Worm (Caenorhabditis elegans): ENCODE data around the gene D1014.2.

The D1014.2 gene

ce11 chrV:8177349-8177748, 33.6 kb downstream of the D1014.2 start, which contains the start of gene F20D6.9:
TSS of gene F20D6.9 (minus strand) at chrV:8177449.
- no peak for TF ChIP-seq ces-1 (GFP tag; optimal IDR thresholded peaks at IDR 0.05)
- TF ChIP-seq Y116A8C.19 (tag; optimal IDR thresholded peaks at IDR 0.05; ENCODE audit: borderline replicate concordance) = no peak
- TF ChIP-seq dpl-1 (GFP tag; optimal IDR thresholded peaks at IDR 0.05) = no peak
- no peak for TF ChIP-seq ceh-88 (GFP tag; IDR thresholded peaks at IDR 0.05)
- no peak for TF ChIP-seq irx-1 (tag; optimal IDR thresholded peaks at IDR 0.05)
- TF ChIP-seq unc-30 (tag; optimal IDR thresholded peaks at IDR 0.05) = no peak
- TF ChIP-seq nhr-11 (tag; optimal IDR thresholded peaks at IDR 0.05) = no peak
- TF ChIP-seq nhr-28 (tag; optimal IDR thresholded peaks at IDR 0.05) = no peak
- no peak for TF ChIP-seq swsn-7 (tag; optimal IDR thresholded peaks at IDR 0.05)
- TF ChIP-seq elt-2 (tag; optimal IDR thresholded peaks at IDR 0.05) = no peak
- no peak for TF ChIP-seq snu-23 (GFP tag; optimal IDR thresholded peaks at IDR 0.05)
- TF ChIP-seq lin-14 (GFP tag; optimal IDR thresholded peaks at IDR 0.05) = no peak
- TF ChIP-seq isw-1 (GFP tag; IDR thresholded peaks at IDR 0.05) = no peak
- no peak for TF ChIP-seq egl-13 (tag; optimal IDR thresholded peaks at IDR 0.05)
- TF ChIP-seq zip-4 (GFP tag; optimal IDR thresholded peaks at IDR 0.05) = no peak
- no peak for TF ChIP-seq efl-1 (optimal IDR thresholded peaks at IDR 0.05)
- TF ChIP-seq efl-1 (GFP tag; optimal IDR thresholded peaks at IDR 0.05 in 1 of 2) = no peak
- no peak for TF ChIP-seq xbp-1 (tag; optimal IDR thresholded peaks at IDR 0.05)

ce11 chrV:8178279-8178678, 34.6 kb downstream of the D1014.2 start:
- TF ChIP-seq lin-35 (GFP tag; optimal IDR thresholded peaks at IDR 0.05) = no peak
- no peak for TF ChIP-seq pag-3 (tag; optimal IDR thresholded peaks at IDR 0.05; ENCODE audit: borderline replicate concordance, insufficient read depth)
- no peak for TF ChIP-seq jun-1 (tag; optimal IDR thresholded peaks at IDR 0.05)
- no peak for TF ChIP-seq dpl-1 (GFP tag; optimal IDR thresholded peaks at IDR 0.05)
- TF ChIP-seq nhr-47 (tag; optimal IDR thresholded peaks at IDR 0.05) = no peak
- TF ChIP-seq hpl-2 (GFP tag; optimal IDR thresholded peaks at IDR 0.05) = no peak
- TF ChIP-seq nhr-71 (tag; optimal IDR thresholded peaks at IDR 0.05) = no peak
- TF ChIP-seq ceh-88 (GFP tag; IDR thresholded peaks at IDR 0.05) = no peak
- TF ChIP-seq ama-1 (optimal IDR thresholded peaks at IDR 0.05) = no peak
- no peak for TF ChIP-seq grh-1 (GFP tag; IDR thresholded peaks at IDR 0.05)
- no peak for TF ChIP-seq fkh-4 (tag; optimal IDR thresholded peaks at IDR 0.05; ENCODE audit: borderline replicate concordance)
- TF ChIP-seq nhr-12 (tag; optimal IDR thresholded peaks at IDR 0.05) = no peak
- TF ChIP-seq Y116A8C.19 (tag; optimal IDR thresholded peaks at IDR 0.05; ENCODE audit: borderline replicate concordance) = no peak
- TF ChIP-seq mef-2 (tag; optimal IDR thresholded peaks at IDR 0.05) = no peak
- no peak for TF ChIP-seq ceh-8 (GFP tag; optimal IDR thresholded peaks at IDR 0.05)
- no peak for TF ChIP-seq vab-15 (tag; optimal IDR thresholded peaks at IDR 0.05)
- TF ChIP-seq sptf-1 (tag; optimal IDR thresholded peaks at IDR 0.05) = no peak
- TF ChIP-seq xbp-1 (tag; optimal IDR thresholded peaks at IDR 0.05) = no peak
- TF ChIP-seq ztf-4 (tag; optimal IDR thresholded peaks at IDR 0.05) = no peak
- TF ChIP-seq rnt-1 (tag; optimal IDR thresholded peaks at IDR 0.05) = no peak

- TF ChIP-seq snu-23 (GFP tag; optimal IDR thresholded peaks at IDR 0.05) (peak; percentile 9), hlh-4 (tag; optimal IDR thresholded peaks at IDR 0.05) (no peak), aly-2 (tag; optimal IDR thresholded peaks at IDR 0.05) (no peak), fkh-10 (GFP tag; optimal IDR thresholded peaks at IDR 0.05) (no peak), lin-14 (GFP tag; optimal IDR thresholded peaks at IDR 0.05) (peak; percentile 68), zip-4 (GFP tag; optimal IDR thresholded peaks at IDR 0.05) (no peak), nhr-76 (tag; optimal IDR thresholded peaks at IDR 0.05) (no peak), nhr-71 (tag; optimal IDR thresholded peaks at IDR 0.05) (peak; percentile 32), rnt-1 (tag; optimal IDR thresholded peaks at IDR 0.05) (peak; percentile 58), nhr-19 (GFP tag; conservative IDR thresholded peaks at IDR 0.05) (peak; percentile 74), nhr-47 (tag; optimal IDR thresholded peaks at IDR 0.05) (no peak), nhr-85 (tag) (peak; percentile 40), alr-1 (tag; optimal IDR thresholded peaks at IDR 0.05; ENCODE audit: borderline replicate concordance) (no peak), ceh-82 (tag; optimal IDR thresholded peaks at IDR 0.05) (peak in 1 of 3 experiments; percentile 28), blmp-1 (tag; optimal IDR thresholded peaks at IDR 0.05) (peak; percentile 56), unc-98 (GFP tag; IDR thresholded peaks at IDR 0.05) (peak; percentile 42; the same call in 1 of the 2 replicates), lin-15B (tag; optimal IDR thresholded peaks at IDR 0.05) (no peak), nhr-20 (tag; optimal IDR thresholded peaks at IDR 0.05) (peak; percentile 35), isw-1 (GFP tag; IDR thresholded peaks at IDR 0.05) (peak; percentile 12; the same call in 1 of the 2 replicates), mep-1 (tag; optimal IDR thresholded peaks at IDR 0.05) (peak; percentile 34), ceh-88 (GFP tag; IDR thresholded peaks at IDR 0.05) (0 out of 2 replicates have a peak, but pooled peaks have one; percentile 19)
These were observed 35.3 kb downstream of the D1014.2 start, which contains the start of gene srp-7 for ce11 chrV:8178914-8179542. TSS of gene srp-7 (plus strand) at chrV:8179126.
